Fruit fly (Drosophila melanogaster) whole organism, adult: ENCODE results near the gene CG31036.

Source experiments
- CG33017 ChIP-seq: fragments of 200-800 bp; sonication (Bioruptor generic); optimal IDR thresholded peaks from 2 replicates; lab custom pipeline; 2018; ENCODE audit warnings: missing biosample characterization, mild to moderate bottlenecking, missing genetic modification characterization, moderate library complexity
- Mnt ChIP-seq: fragments of 200-800 bp; sonication (Bioruptor generic); optimal IDR thresholded peaks from 2 replicates; lab custom pipeline; 2016; ENCODE audit warnings: missing biosample characterization, mild to moderate bottlenecking, missing genetic modification characterization
- cnc ChIP-seq, 2 experiments: fragments of >200 bp; optimal IDR thresholded peaks; 2 replicates each; lab custom pipeline; 2017

- TF ChIP-seq Mnt (no peak), CG33017 (tag; lab: Kevin White, UChicago) (no peak), cnc (optimal IDR thresholded peaks at IDR 0.05; lab: Kevin White, UChicago) (no peak)
Measured at dm6 chr3R:29903775-29904356, 4.0 kb upstream of the CG31036 start, which contains the start of gene CG15517.
